Fruit fly (Drosophila melanogaster): Measurements from ENCODE around the gene CG18179.
A peak's percentile ranks its signal among the peaks of the same experiment; 100 is the strongest.

Gene CG18179

dm6 chr3L:9687536-9687935, 48.5 kb downstream of the CG18179 start:
- TF ChIP-seq salr (GFP tag; optimal IDR thresholded peaks at IDR 0.05) (no peak), svp (GFP tag) (peak; percentile 95)

- no peak for TF ChIP-seq net (GFP tag; optimal IDR thresholded peaks at IDR 0.05)
- TF ChIP-seq CG6163 (GFP tag; IDR thresholded peaks at IDR 0.05) = no peak
- no peak for TF ChIP-seq CG6854 (GFP tag; optimal IDR thresholded peaks at IDR 0.05)
- TF ChIP-seq Ets21C (GFP tag; optimal IDR thresholded peaks at IDR 0.05) = no peak
- no peak for TF ChIP-seq CG9139 (GFP tag; optimal IDR thresholded peaks at IDR 0.05)
- no peak for TF ChIP-seq CG7368 (GFP tag; optimal IDR thresholded peaks at IDR 0.05)
- no peak for TF ChIP-seq Smox (GFP tag; optimal IDR thresholded peaks at IDR 0.05)
- TF ChIP-seq CG4318 (GFP tag; optimal IDR thresholded peaks at IDR 0.05) = no peak
- TF ChIP-seq Lpt (GFP tag; optimal IDR thresholded peaks at IDR 0.05) = no peak
These were observed 49.6 kb downstream of the CG18179 start for dm6 chr3L:9688674-9689073.

Data from whole organism, prepupa.